Fruit fly (Drosophila melanogaster): ENCODE measurements around the gene CG12003.

Gene CG12003

DNA sequence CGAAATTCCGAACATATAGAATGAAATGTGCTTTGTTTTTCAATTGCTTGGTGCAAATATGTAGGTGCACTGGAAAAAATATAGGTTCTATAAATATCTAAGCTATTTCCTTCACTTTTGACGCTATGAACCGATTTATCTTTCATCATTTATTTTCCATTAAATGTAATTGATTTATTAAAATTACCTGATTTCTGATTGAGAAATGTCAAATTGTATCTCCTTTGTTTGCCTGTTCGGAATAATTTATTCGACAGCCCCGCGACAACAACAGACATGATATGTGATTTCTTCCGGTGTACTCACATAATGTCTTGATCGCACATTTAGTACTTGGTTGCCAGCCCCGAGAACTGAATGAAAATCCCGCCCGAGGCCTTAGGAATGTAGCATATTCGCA is 44.4 kb downstream of the CG12003 start (continued):
- TF ChIP-seq fu2 (GFP tag; optimal IDR thresholded peaks at IDR 0.05), result peak; percentile 16
- no peak for TF ChIP-seq gsb-n (tag; optimal IDR thresholded peaks at IDR 0.05)
- no peak for TF ChIP-seq CG30020 (tag; optimal IDR thresholded peaks at IDR 0.05)
- no peak for TF ChIP-seq Antp (GFP tag; optimal IDR thresholded peaks at IDR 0.05)
- no peak for TF ChIP-seq CHES-1-like (GFP tag; optimal IDR thresholded peaks at IDR 0.05)
- TF ChIP-seq corto (GFP tag; optimal IDR thresholded peaks at IDR 0.05), result no peak
- peak; percentile 16 for TF ChIP-seq zfh2 (GFP tag; optimal IDR thresholded peaks at IDR 0.05)
- TF ChIP-seq pros (GFP tag; optimal IDR thresholded peaks at IDR 0.05), result no peak
- no peak for TF ChIP-seq odd (GFP tag; optimal IDR thresholded peaks at IDR 0.05)
- no peak for TF ChIP-seq CG33557 (GFP tag; optimal IDR thresholded peaks at IDR 0.05)
- no peak for TF ChIP-seq D (optimal IDR thresholded peaks at IDR 0.05)
- no peak for TF ChIP-seq D (GFP tag; optimal IDR thresholded peaks at IDR 0.05)
- no peak for TF ChIP-seq her (GFP tag; optimal IDR thresholded peaks at IDR 0.05)
- no peak for TF ChIP-seq CG4730 (GFP tag; IDR thresholded peaks at IDR 0.05)
- peak; percentile 67 for TF ChIP-seq al (GFP tag; IDR thresholded peaks at IDR 0.05)
- TF ChIP-seq gcm2 (GFP tag; optimal IDR thresholded peaks at IDR 0.05), result no peak
- TF ChIP-seq HLHmδ (GFP tag; optimal IDR thresholded peaks at IDR 0.05), result no peak
- no peak for TF ChIP-seq CG8478 (optimal IDR thresholded peaks at IDR 0.05)
- TF ChIP-seq CG10959 (GFP tag; IDR thresholded peaks at IDR 0.05), result no peak
- TF ChIP-seq CG10209 (GFP tag; optimal IDR thresholded peaks at IDR 0.05), result peak; percentile 34
- no peak for TF ChIP-seq dmrt11E (tag; optimal IDR thresholded peaks at IDR 0.05)
- TF ChIP-seq trh (GFP tag; optimal IDR thresholded peaks at IDR 0.05), result no peak
- no peak for TF ChIP-seq oc (tag; optimal IDR thresholded peaks at IDR 0.05)
- TF ChIP-seq CG15514 (GFP tag; optimal IDR thresholded peaks at IDR 0.05), result peak; percentile 17
- no peak for TF ChIP-seq sqz (GFP tag; optimal IDR thresholded peaks at IDR 0.05)
- no peak for TF ChIP-seq ham (GFP tag; IDR thresholded peaks at IDR 0.05)
- TF ChIP-seq row (GFP tag; IDR thresholded peaks at IDR 0.05), result peak; percentile 54
- TF ChIP-seq pfk (GFP tag; optimal IDR thresholded peaks at IDR 0.05), result no peak
- TF ChIP-seq Ssrp (tag; optimal IDR thresholded peaks at IDR 0.05), result no peak
- no peak for TF ChIP-seq CG13287 (GFP tag; IDR thresholded peaks at IDR 0.05; ENCODE audit: partially characterized antibody)
- peak in 1 of 2 experiments; percentile 13 for TF ChIP-seq chif (GFP tag; optimal IDR thresholded peaks at IDR 0.05)
- TF ChIP-seq sob (GFP tag; IDR thresholded peaks at IDR 0.05), result 0 out of 2 replicates have a peak, but pooled peaks have one; percentile 43
- TF ChIP-seq Ada2b (GFP tag; IDR thresholded peaks at IDR 0.05), result no peak; the same call in 1 of the 2 replicates
- TF ChIP-seq GATAe (GFP tag; conservative IDR thresholded peaks at IDR 0.05), result no peak
- TF ChIP-seq Dip3 (GFP tag; optimal IDR thresholded peaks at IDR 0.05), result peak; percentile 46
- TF ChIP-seq chm (GFP tag; IDR thresholded peaks at IDR 0.05), result no peak
- no peak for TF ChIP-seq sc (optimal IDR thresholded peaks at IDR 0.05)
- TF ChIP-seq sc (GFP tag; optimal IDR thresholded peaks at IDR 0.05), result no peak
- no peak for TF ChIP-seq Dfd (GFP tag; optimal IDR thresholded peaks at IDR 0.05)
- TF ChIP-seq CG16815 (GFP tag; optimal IDR thresholded peaks at IDR 0.05), result peak; percentile 14
- no peak for TF ChIP-seq Poxn (GFP tag; IDR thresholded peaks at IDR 0.05)
- no peak for TF ChIP-seq disco-r (GFP tag; optimal IDR thresholded peaks at IDR 0.05)
- TF ChIP-seq CG11247 (GFP tag; IDR thresholded peaks at IDR 0.05), result no peak
- no peak for TF ChIP-seq eyg (GFP tag; optimal IDR thresholded peaks at IDR 0.05)
- no peak for TF ChIP-seq Eip74EF (GFP tag; optimal IDR thresholded peaks at IDR 0.05)
- no peak for TF ChIP-seq Optix (GFP tag; IDR thresholded peaks at IDR 0.05)
- 0 out of 2 replicates have a peak, but pooled peaks have one; percentile 20 for TF ChIP-seq CG17328 (GFP tag; IDR thresholded peaks at IDR 0.05)
- no peak for TF ChIP-seq pum (GFP tag; optimal IDR thresholded peaks at IDR 0.05)
- TF ChIP-seq nom (GFP tag; optimal IDR thresholded peaks at IDR 0.05), result no peak
- TF ChIP-seq eve (GFP tag; optimal IDR thresholded peaks at IDR 0.05), result no peak
- no peak for TF ChIP-seq ac (GFP tag; optimal IDR thresholded peaks at IDR 0.05)
- TF ChIP-seq lov (optimal IDR thresholded peaks at IDR 0.05), result no peak
- TF ChIP-seq lov (GFP tag; IDR thresholded peaks at IDR 0.05), result no peak

Measured in whole organism, embryonic.